ENCODE assay signal across 5 worm cellular contexts in the genomic region with DNA sequence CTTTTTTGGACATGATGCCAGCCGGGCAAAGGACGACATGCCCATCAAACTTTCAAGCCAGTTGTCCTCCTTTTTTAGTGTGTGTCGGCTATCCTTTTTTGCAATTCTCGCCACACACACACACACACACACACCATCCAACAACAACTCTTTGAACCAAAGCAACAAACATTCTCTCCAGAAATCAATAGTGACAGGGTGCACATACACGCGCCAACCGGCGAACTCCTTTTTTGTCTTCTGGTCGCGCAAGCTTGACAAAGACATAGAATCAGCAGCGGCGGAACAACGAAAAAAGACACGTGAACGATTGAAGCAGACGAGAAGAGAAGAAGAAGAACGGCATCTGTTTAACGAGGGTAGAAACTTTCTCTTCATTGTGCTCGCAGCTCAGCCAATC.
A peak's percentile ranks its signal among the peaks of the same experiment; 100 is the strongest.
TF ChIP-seq lines count a peak whose summit lies in the region.

No protein-coding gene starts in this region.

TF ChIP-seq in whole organism, L1 larva, 84 proteins besides CTCF, POLR2A, EP300 and RAD21 (continues in another document):
- TF ChIP-seq nhr-20 (tag; optimal IDR thresholded peaks at IDR 0.05; lab: Kevin White, UChicago), result no peak
- no peak for TF ChIP-seq vab-15 (tag; optimal IDR thresholded peaks at IDR 0.05; lab: Kevin White, UChicago)
- no peak for TF ChIP-seq blmp-1 (tag; optimal IDR thresholded peaks at IDR 0.05; lab: Kevin White, UChicago)
- TF ChIP-seq dsc-1 (tag; optimal IDR thresholded peaks at IDR 0.05; lab: Kevin White, UChicago), result no peak
- no peak for TF ChIP-seq rnt-1 (tag; optimal IDR thresholded peaks at IDR 0.05; lab: Kevin White, UChicago)
- TF ChIP-seq egl-27 (tag; optimal IDR thresholded peaks at IDR 0.05; lab: Kevin White, UChicago), result no peak
- no peak for TF ChIP-seq unc-98 (GFP tag; IDR thresholded peaks at IDR 0.05; lab: Robert Waterston, UW)
- TF ChIP-seq lin-14 (GFP tag; optimal IDR thresholded peaks at IDR 0.05; lab: Kevin White, UChicago), result peak; percentile 55
- no peak for TF ChIP-seq efl-1 (optimal IDR thresholded peaks at IDR 0.05; lab: Kevin White, UChicago)
- TF ChIP-seq efl-1 (GFP tag; optimal IDR thresholded peaks at IDR 0.05 in 1 of 2; lab: Kevin White, UChicago), result peak in 1 of 2 experiments; percentile 23
- TF ChIP-seq nhr-28 (tag; optimal IDR thresholded peaks at IDR 0.05; lab: Kevin White, UChicago), result no peak
- TF ChIP-seq lir-3 (tag; optimal IDR thresholded peaks at IDR 0.05; lab: Kevin White, UChicago; ENCODE audit: poor library complexity), result no peak
- no peak for TF ChIP-seq ceh-82 (tag; optimal IDR thresholded peaks at IDR 0.05; lab: Kevin White, UChicago)
- peak; percentile 6 for TF ChIP-seq unc-86 (tag; optimal IDR thresholded peaks at IDR 0.05; lab: Kevin White, UChicago)
- TF ChIP-seq pax-3 (tag; optimal IDR thresholded peaks at IDR 0.05; lab: Kevin White, UChicago), result no peak
- no peak for TF ChIP-seq nhr-71 (tag; optimal IDR thresholded peaks at IDR 0.05; lab: Kevin White, UChicago)
- TF ChIP-seq alr-1 (tag; optimal IDR thresholded peaks at IDR 0.05; lab: Kevin White, UChicago; ENCODE audit: borderline replicate concordance), result no peak
- TF ChIP-seq sup-37 (GFP tag; optimal IDR thresholded peaks at IDR 0.05; lab: Kevin White, UChicago), result no peak

TF ChIP-seq in whole organism, L2 larva, 48 proteins besides CTCF, POLR2A, EP300 and RAD21:
- no peak for TF ChIP-seq dmd-4 (tag; optimal IDR thresholded peaks at IDR 0.05; lab: Kevin White, UChicago)
- TF ChIP-seq peb-1 (tag; optimal IDR thresholded peaks at IDR 0.05; lab: Kevin White, UChicago), result no peak
- no peak for TF ChIP-seq ztf-11 (tag; optimal IDR thresholded peaks at IDR 0.05; lab: Kevin White, UChicago)
- no peak for TF ChIP-seq lin-39 (tag; optimal IDR thresholded peaks at IDR 0.05; lab: Kevin White, UChicago)
- TF ChIP-seq nhr-10 (tag; optimal IDR thresholded peaks at IDR 0.05; lab: Kevin White, UChicago), result no peak
- TF ChIP-seq unc-55 (GFP tag; optimal IDR thresholded peaks at IDR 0.05; lab: Kevin White, UChicago), result peak; percentile 23
- TF ChIP-seq nhr-129 (tag; optimal IDR thresholded peaks at IDR 0.05; lab: Kevin White, UChicago), result peak; percentile 14
- TF ChIP-seq sma-3 (GFP tag; optimal IDR thresholded peaks at IDR 0.05; lab: Kevin White, UChicago), result no peak
- TF ChIP-seq sma-9 (GFP tag; optimal IDR thresholded peaks at IDR 0.05; lab: Kevin White, UChicago), result no peak
- TF ChIP-seq sma-9 (tag; optimal IDR thresholded peaks at IDR 0.05; lab: Kevin White, UChicago), result no peak
- no peak for TF ChIP-seq ztf-1 (GFP tag; conservative IDR thresholded peaks at IDR 0.05; lab: Robert Waterston, UW)
- TF ChIP-seq nhr-23 (tag; optimal IDR thresholded peaks at IDR 0.05; lab: Kevin White, UChicago), result no peak
- TF ChIP-seq mdl-1 (tag; optimal IDR thresholded peaks at IDR 0.05; lab: Kevin White, UChicago), result peak in 1 of 2 experiments; percentile 8
- TF ChIP-seq C34F6.9 (tag; optimal IDR thresholded peaks at IDR 0.05; lab: Kevin White, UChicago), result no peak

TF ChIP-seq in whole organism, L3 larva, 47 proteins besides CTCF, POLR2A, EP300 and RAD21:
- no peak for TF ChIP-seq elt-2 (tag; optimal IDR thresholded peaks at IDR 0.05; lab: Kevin White, UChicago)
- TF ChIP-seq nhr-77 (tag; optimal IDR thresholded peaks at IDR 0.05; lab: Kevin White, UChicago), result no peak
- no peak for TF ChIP-seq ztf-4 (tag; optimal IDR thresholded peaks at IDR 0.05; lab: Kevin White, UChicago)
- TF ChIP-seq nfya-1 (tag; optimal IDR thresholded peaks at IDR 0.05; lab: Kevin White, UChicago; ENCODE audit: insufficient read depth), result peak; percentile 61
- peak; percentile 35 for TF ChIP-seq unc-62 (GFP tag; optimal IDR thresholded peaks at IDR 0.05; lab: Kevin White, UChicago)
- TF ChIP-seq hmg-11 (tag; optimal IDR thresholded peaks at IDR 0.05; lab: Kevin White, UChicago), result peak; percentile 24
- TF ChIP-seq nhr-11 (tag; optimal IDR thresholded peaks at IDR 0.05; lab: Kevin White, UChicago), result no peak
- no peak for TF ChIP-seq nhr-76 (tag; optimal IDR thresholded peaks at IDR 0.05; lab: Kevin White, UChicago)

TF ChIP-seq in whole organism, L4 larva, 104 proteins besides CTCF, POLR2A, EP300 and RAD21:
- TF ChIP-seq mep-1 (tag; optimal IDR thresholded peaks at IDR 0.05; lab: Kevin White, UChicago) (peak; percentile 35), nhr-6 (tag; optimal IDR thresholded peaks at IDR 0.05; lab: Kevin White, UChicago) (no peak), nhr-10 (tag; optimal IDR thresholded peaks at IDR 0.05; lab: Kevin White, UChicago) (no peak), ceh-82 (tag; optimal IDR thresholded peaks at IDR 0.05; lab: Kevin White, UChicago) (no peak), hlh-30 (tag; optimal IDR thresholded peaks at IDR 0.05; lab: Kevin White, UChicago; ENCODE audit: insufficient read depth) (peak; percentile 37), php-3 (GFP tag; IDR thresholded peaks at IDR 0.05; lab: Robert Waterston, UW) (no peak), mdl-1 (tag; optimal IDR thresholded peaks at IDR 0.05; lab: Kevin White, UChicago) (peak in 1 of 2 experiments; percentile 37), ZK337.2 (GFP tag; IDR thresholded peaks at IDR 0.05; lab: Robert Waterston, UW) (no peak), aha-1 (tag; lab: Kevin White, UChicago) (peak; percentile 64), zfp-3 (GFP tag; conservative IDR thresholded peaks at IDR 0.05; lab: Robert Waterston, UW) (no peak), rbr-2 (tag; optimal IDR thresholded peaks at IDR 0.05; lab: Kevin White, UChicago) (peak; percentile 12), Y5F2A.4 (GFP tag; optimal IDR thresholded peaks at IDR 0.05; lab: Kevin White, UChicago) (no peak), dmd-9 (GFP tag; IDR thresholded peaks at IDR 0.05; lab: Robert Waterston, UW) (no peak), cey-2 (tag; optimal IDR thresholded peaks at IDR 0.05; lab: Kevin White, UChicago; ENCODE audit: borderline replicate concordance, insufficient read depth) (no peak), mxl-3 (GFP tag; optimal IDR thresholded peaks at IDR 0.05; lab: Kevin White, UChicago) (peak; percentile 8), D1046.2 (GFP tag; IDR thresholded peaks at IDR 0.05; lab: Robert Waterston, UW) (no peak), ceh-20 (GFP tag; IDR thresholded peaks at IDR 0.05; lab: Robert Waterston, UW) (peak; percentile 26; the same call in 1 of the 2 replicates)

TF ChIP-seq in whole organism, young adult, 124 proteins besides CTCF, POLR2A, EP300 and RAD21:
- TF ChIP-seq ceh-100 (GFP tag; IDR thresholded peaks at IDR 0.05; lab: Robert Waterston, UW), result no peak
- TF ChIP-seq zfh-2 (GFP tag; conservative IDR thresholded peaks at IDR 0.05; lab: Robert Waterston, UW), result 0 out of 2 replicates have a peak, but pooled peaks have one; percentile 22
- no peak for TF ChIP-seq lsl-1 (GFP tag; optimal IDR thresholded peaks at IDR 0.05; lab: Kevin White, UChicago)
- peak; percentile 17; the same call in 1 of the 2 replicates for TF ChIP-seq hmg-1.2 (GFP tag; IDR thresholded peaks at IDR 0.05; lab: Robert Waterston, UW)
- no peak for TF ChIP-seq cebp-1 (GFP tag; IDR thresholded peaks at IDR 0.05; lab: Robert Waterston, UW)
- peak; percentile 14 for TF ChIP-seq cebp-1 (tag; optimal IDR thresholded peaks at IDR 0.05; lab: Kevin White, UChicago)
